Fruit fly (Drosophila melanogaster) whole organism, embryonic: Measurements from ENCODE around the gene Ocrl.

Experiments
- Ada2b ChIP-seq: fragments of 200-800 bp; sonication (Bioruptor generic); IDR thresholded peaks from 2 replicates; pipeline ENCODE4 v1.3.6; 2022; ENCODE audit warnings: missing biosample characterization, missing genetic modification characterization
- B-H1 ChIP-seq: fragments of 200-800 bp; sonication (Bioruptor generic); IDR thresholded peaks from 3 replicates; pipeline ENCODE4 v1.3.6; 2022; ENCODE audit warnings: missing biosample characterization, missing genetic modification characterization
- CG10267 ChIP-seq: fragments of 200-800 bp; sonication (Bioruptor generic); optimal IDR thresholded peaks from 2 replicates; lab custom pipeline; 2018; ENCODE audit warnings: missing biosample characterization, mild to moderate bottlenecking, missing genetic modification characterization, moderate library complexity
- CG11456 ChIP-seq: fragments of 200-800 bp; sonication (Bioruptor generic); IDR thresholded peaks from 3 replicates; pipeline ENCODE4 v1.3.6; 2022; ENCODE audit warnings: missing biosample characterization, missing genetic modification characterization
- CG11696 ChIP-seq: fragments of 200-800 bp; sonication (Bioruptor generic); IDR thresholded peaks from 2 replicates; pipeline ENCODE4 v1.3.6; 2022; ENCODE audit warnings: missing biosample characterization, missing genetic modification characterization
- CG13296 ChIP-seq: fragments of 200-800 bp; sonication (Bioruptor generic); optimal IDR thresholded peaks from 3 replicates; lab custom pipeline; 2018; ENCODE audit warnings: missing biosample characterization, mild to moderate bottlenecking, missing genetic modification characterization
- CG13624 ChIP-seq: fragments of 200-800 bp; sonication (Bioruptor generic); optimal IDR thresholded peaks from 2 replicates; lab custom pipeline; 2016; ENCODE audit warnings: missing biosample characterization, missing genetic modification characterization
- CG14441 ChIP-seq: fragments of 200-800 bp; sonication (Bioruptor generic); IDR thresholded peaks from 2 replicates; pipeline ENCODE4 v1.3.6; 2022; ENCODE audit warnings: missing biosample characterization, missing genetic modification characterization
- CG14710 ChIP-seq: fragments of 200-800 bp; sonication (Bioruptor generic); optimal IDR thresholded peaks from 3 replicates; lab custom pipeline; 2019; ENCODE audit warnings: missing biosample characterization, mild to moderate bottlenecking, missing genetic modification characterization, moderate library complexity
- CG15073 ChIP-seq: fragments of 200-800 bp; sonication (Bioruptor generic); optimal IDR thresholded peaks from 2 replicates; lab custom pipeline; 2016; ENCODE audit warnings: missing biosample characterization, missing genetic modification characterization
- CG1529 ChIP-seq: fragments of 200-800 bp; sonication (Bioruptor generic); optimal IDR thresholded peaks from 3 replicates; lab custom pipeline; 2018; ENCODE audit warnings: missing biosample characterization, missing genetic modification characterization
- CG15601 ChIP-seq: fragments of 200-800 bp; sonication (Bioruptor generic); optimal IDR thresholded peaks from 3 replicates; lab custom pipeline; 2019; ENCODE audit warnings: missing biosample characterization, mild to moderate bottlenecking, missing genetic modification characterization, moderate library complexity
- CG4424 ChIP-seq: fragments of 200-800 bp; sonication (Bioruptor generic); optimal IDR thresholded peaks from 3 replicates; lab custom pipeline; 2016; ENCODE audit warnings: missing biosample characterization, missing genetic modification characterization
- CG6272 ChIP-seq: fragments of 200-800 bp; sonication (Bioruptor generic); IDR thresholded peaks from 2 replicates; pipeline ENCODE4 v1.3.6; 2022; ENCODE audit warnings: missing biosample characterization, missing genetic modification characterization
- Dad ChIP-seq: fragments of 200-800 bp; sonication (Bioruptor generic); optimal IDR thresholded peaks from 3 replicates; lab custom pipeline; 2016; ENCODE audit warnings: missing biosample characterization, missing genetic modification characterization
- Dref ChIP-seq: fragments of 200-800 bp; sonication (Bioruptor generic); IDR thresholded peaks from 2 replicates; pipeline ENCODE4 v1.3.6; 2022; ENCODE audit warnings: missing biosample characterization, missing genetic modification characterization
- Eip74EF ChIP-seq, 2 experiments: fragments of 200-800 bp in 1 of 2; fragments of >200 bp in 1 of 2; sonication (Bioruptor generic) in 1 of 2; optimal IDR thresholded peaks; 2 replicates each; lab custom pipeline; 2017 to 2019; ENCODE audit warnings: missing biosample characterization in 2 of 2, missing genetic modification characterization in 2 of 2, mild to moderate bottlenecking in 1 of 2, moderate library complexity in 1 of 2
- Fer2 ChIP-seq: fragments of 200-800 bp; sonication (Bioruptor generic); optimal IDR thresholded peaks from 2 replicates; lab custom pipeline; 2018; ENCODE audit warnings: missing biosample characterization, mild to moderate bottlenecking, missing genetic modification characterization, moderate library complexity
- Gsc ChIP-seq: fragments of 200-800 bp; sonication (Bioruptor generic); IDR thresholded peaks from 2 replicates; pipeline ENCODE4 v1.3.6; 2022; ENCODE audit warnings: missing biosample characterization, missing genetic modification characterization
- HHEX ChIP-seq: fragments of 200-800 bp; sonication (Bioruptor generic); optimal IDR thresholded peaks from 3 replicates; lab custom pipeline; 2017; ENCODE audit warnings: missing biosample characterization, mild to moderate bottlenecking, missing genetic modification characterization, missing genetic modification reagents
- HLH54F ChIP-seq: fragments of 200-800 bp; sonication (Bioruptor generic); optimal IDR thresholded peaks from 3 replicates; lab custom pipeline; 2016; ENCODE audit warnings: missing biosample characterization, missing genetic modification characterization
- HmgD ChIP-seq: fragments of 200-800 bp; sonication (Bioruptor generic); optimal IDR thresholded peaks from 3 replicates; lab custom pipeline; 2016; ENCODE audit warnings: missing biosample characterization, missing genetic modification characterization
- Hr3 ChIP-seq: fragments of 200-800 bp; sonication (Bioruptor generic); optimal IDR thresholded peaks from 3 replicates; lab custom pipeline; 2016; ENCODE audit warnings: missing biosample characterization, missing genetic modification characterization
- Hr78 ChIP-seq, 2 experiments: fragments of 200-800 bp in 1 of 2; fragments of >200 bp in 1 of 2; sonication (Bioruptor generic) in 1 of 2; optimal IDR thresholded peaks; 2 replicates each; lab custom pipeline; 2017 to 2019; ENCODE audit warnings: missing biosample characterization in 2 of 2, missing genetic modification characterization in 2 of 2, mild to moderate bottlenecking in 1 of 2, moderate library complexity in 1 of 2
- Max ChIP-seq: fragments of 200-800 bp; sonication (Bioruptor generic); optimal IDR thresholded peaks from 2 replicates; lab custom pipeline; 2016; ENCODE audit warnings: missing biosample characterization, mild to moderate bottlenecking, missing genetic modification characterization
- Myb ChIP-seq: fragments of 200-800 bp; sonication (Bioruptor generic); optimal IDR thresholded peaks from 2 replicates; lab custom pipeline; 2016; ENCODE audit warnings: missing biosample characterization, missing genetic modification characterization
- al ChIP-seq: fragments of 200-800 bp; sonication (Bioruptor generic); IDR thresholded peaks from 2 replicates; pipeline ENCODE4 v1.3.6; 2022; ENCODE audit warnings: missing biosample characterization, missing genetic modification characterization
- ase ChIP-seq: fragments of 200-800 bp; sonication (Bioruptor generic); IDR thresholded peaks from 3 replicates; pipeline ENCODE4 v1.3.6; 2022; ENCODE audit warnings: missing biosample characterization, missing genetic modification characterization
- ash1 ChIP-seq: fragments of 200-800 bp; sonication (Bioruptor generic); optimal IDR thresholded peaks from 2 replicates; lab custom pipeline; 2018; ENCODE audit warnings: missing biosample characterization, mild to moderate bottlenecking, missing genetic modification characterization
- ato ChIP-seq: fragments of 200-800 bp; sonication (Bioruptor generic); IDR thresholded peaks from 2 replicates; pipeline ENCODE4 v1.3.6; 2022; ENCODE audit warnings: missing biosample characterization, missing genetic modification characterization; ENCODE audit not compliant: partially characterized antibody
- cg ChIP-seq: fragments of 200-800 bp; sonication (Bioruptor generic); optimal IDR thresholded peaks from 3 replicates; lab custom pipeline; 2019; ENCODE audit warnings: missing biosample characterization, mild to moderate bottlenecking, missing genetic modification characterization, moderate library complexity
- chm ChIP-seq: fragments of 200-800 bp; sonication (Bioruptor generic); IDR thresholded peaks from 2 replicates; pipeline ENCODE4 v1.3.6; 2022; ENCODE audit warnings: missing biosample characterization, missing genetic modification characterization
- dan ChIP-seq: fragments of 200-800 bp; sonication (Bioruptor generic); IDR thresholded peaks from 2 replicates; pipeline ENCODE4 v1.3.6; 2022; ENCODE audit warnings: missing biosample characterization, missing genetic modification characterization
- dpn ChIP-seq, 2 experiments: fragments of 200-800 bp; sonication (Bioruptor generic); optimal IDR thresholded peaks; 3 replicates each; lab custom pipeline; 2016; ENCODE audit warnings: missing biosample characterization in 2 of 2, missing genetic modification characterization in 2 of 2
- emc ChIP-seq: fragments of 200-800 bp; sonication (Bioruptor generic); optimal IDR thresholded peaks from 2 replicates; lab custom pipeline; 2016; ENCODE audit warnings: missing biosample characterization, missing genetic modification characterization
- fd102C ChIP-seq: fragments of 200-800 bp; sonication (Bioruptor generic); optimal IDR thresholded peaks from 2 replicates; lab custom pipeline; 2018; ENCODE audit warnings: missing biosample characterization, mild to moderate bottlenecking, missing genetic modification characterization, moderate library complexity
- fd64A ChIP-seq: fragments of 200-800 bp; sonication (Bioruptor generic); optimal IDR thresholded peaks from 3 replicates; lab custom pipeline; 2018; ENCODE audit warnings: missing biosample characterization, mild to moderate bottlenecking, missing genetic modification characterization
- hkb ChIP-seq, 2 experiments: fragments of 200-800 bp in 1 of 2; fragments of >200 bp in 1 of 2; sonication (Bioruptor generic) in 1 of 2; IDR thresholded peaks in 1 of 2; optimal IDR thresholded peaks in 1 of 2; 2 replicates each; pipeline versions ENCODE4 v1.3.6 to Lab custom; 2017 to 2022; ENCODE audit warnings: missing biosample characterization in 1 of 2, missing genetic modification characterization in 1 of 2
- lab ChIP-seq: fragments of 200-800 bp; sonication (Bioruptor generic); optimal IDR thresholded peaks from 3 replicates; lab custom pipeline; 2017; ENCODE audit warnings: missing biosample characterization, missing genetic modification characterization, mild to moderate bottlenecking, moderate library complexity, missing genetic modification reagents
- nerfin-1 ChIP-seq: fragments of 200-800 bp; sonication (Bioruptor generic); optimal IDR thresholded peaks from 3 replicates; lab custom pipeline; 2019; ENCODE audit warnings: missing biosample characterization, mild to moderate bottlenecking, missing genetic modification characterization, moderate library complexity
- oc ChIP-seq: fragments of 200-800 bp; sonication (Bioruptor generic); optimal IDR thresholded peaks from 2 replicates; lab custom pipeline; 2018; ENCODE audit warnings: missing biosample characterization, mild to moderate bottlenecking, missing genetic modification characterization, moderate library complexity
- pb ChIP-seq: fragments of 200-800 bp; sonication (Bioruptor generic); optimal IDR thresholded peaks from 3 replicates; lab custom pipeline; 2016; ENCODE audit warnings: missing biosample characterization, missing genetic modification characterization
- pho ChIP-seq: fragments of 200-800 bp; sonication (Bioruptor generic); optimal IDR thresholded peaks from 2 replicates; lab custom pipeline; 2016; ENCODE audit warnings: missing biosample characterization, missing genetic modification characterization
- scrt ChIP-seq: fragments of 200-800 bp; sonication (Bioruptor generic); optimal IDR thresholded peaks from 2 replicates; lab custom pipeline; 2018; ENCODE audit warnings: missing biosample characterization, mild to moderate bottlenecking, missing genetic modification characterization, moderate library complexity
- sens-2 ChIP-seq: fragments of 200-800 bp; sonication (Bioruptor generic); IDR thresholded peaks from 2 replicates; pipeline ENCODE4 v1.3.6; 2022; ENCODE audit warnings: missing biosample characterization, missing genetic modification characterization
- slbo ChIP-seq: fragments of 200-800 bp; sonication (Bioruptor generic); IDR thresholded peaks from 2 replicates; pipeline ENCODE4 v1.3.6; 2022; ENCODE audit warnings: missing biosample characterization, missing genetic modification characterization
- ssp ChIP-seq: fragments of 200-800 bp; sonication (Bioruptor generic); IDR thresholded peaks from 2 replicates; pipeline ENCODE4 v1.3.6; 2022; ENCODE audit warnings: missing biosample characterization, missing genetic modification characterization
- tup ChIP-seq: fragments of 200-800 bp; sonication (Bioruptor generic); optimal IDR thresholded peaks from 2 replicates; lab custom pipeline; 2016; ENCODE audit warnings: missing biosample characterization, mild to moderate bottlenecking, missing genetic modification characterization, moderate library complexity
- vfl ChIP-seq: fragments of 200-800 bp; sonication (Bioruptor generic); optimal IDR thresholded peaks from 2 replicates; lab custom pipeline; 2016; ENCODE audit warnings: missing biosample characterization, missing genetic modification characterization
- wdn ChIP-seq: fragments of 200-800 bp; sonication (Bioruptor generic); IDR thresholded peaks from 2 replicates; pipeline ENCODE4 v1.3.6; 2022; ENCODE audit warnings: missing biosample characterization, missing genetic modification characterization
- z ChIP-seq: fragments of 200-800 bp; sonication (Bioruptor generic); IDR thresholded peaks from 3 replicates; pipeline ENCODE4 v1.3.6; 2022; ENCODE audit warnings: missing biosample characterization, missing genetic modification characterization

Gene Ocrl

dm6 chrX:1889926-1890325 lies 32.9 kb upstream of the Ocrl start, which contains the start of the genes trr and mRpL16 (continued):
- no peak for TF ChIP-seq CG15073 (GFP tag; lab: Kevin White, UChicago)
- no peak for TF ChIP-seq hkb (optimal IDR thresholded peaks at IDR 0.05; lab: Kevin White, UChicago)
- no peak for TF ChIP-seq hkb (GFP tag; IDR thresholded peaks at IDR 0.05; lab: Robert Waterston, UW)
- TF ChIP-seq dpn (GFP tag; optimal IDR thresholded peaks at IDR 0.05; lab: Kevin White, UChicago): peak; percentile 33 to 39
- no peak; the same call in 1 of the 2 replicates for TF ChIP-seq al (GFP tag; lab: Robert Waterston, UW)
- TF ChIP-seq Gsc (GFP tag; lab: Robert Waterston, UW): no peak
- 0 out of 2 replicates have a peak, but pooled peaks have one; percentile 48 for TF ChIP-seq wdn (GFP tag; lab: Robert Waterston, UW)
- peak; percentile 41 for TF ChIP-seq Dad
- peak; percentile 57 for TF ChIP-seq CG14441 (GFP tag; lab: Robert Waterston, UW)
- TF ChIP-seq sens-2: no peak
- TF ChIP-seq oc (tag; lab: Kevin White, UChicago): no peak
- 0 out of 2 replicates have a peak, but pooled peaks have one; percentile 45 for TF ChIP-seq ato (GFP tag; lab: Robert Waterston, UW)
- peak; percentile 88 for TF ChIP-seq ssp (GFP tag; lab: Robert Waterston, UW)
- TF ChIP-seq nerfin-1 (tag; lab: Kevin White, UChicago): peak; percentile 5
- no peak for TF ChIP-seq HHEX
- TF ChIP-seq slbo (GFP tag; lab: Robert Waterston, UW): peak; percentile 64
- TF ChIP-seq lab: no peak
- peak; percentile 49 for TF ChIP-seq HLH54F
- no peak for TF ChIP-seq Fer2 (tag; lab: Kevin White, UChicago)
- TF ChIP-seq CG14710 (tag; lab: Kevin White, UChicago): peak; percentile 77
- no peak for TF ChIP-seq chm (GFP tag; lab: Robert Waterston, UW)
- TF ChIP-seq Max: no peak
- peak; percentile 53 for TF ChIP-seq pho
- TF ChIP-seq HmgD (GFP tag; lab: Kevin White, UChicago): no peak
- no peak for TF ChIP-seq CG4424 (GFP tag; lab: Kevin White, UChicago)
- peak; percentile 60 for TF ChIP-seq CG10267 (tag; lab: Kevin White, UChicago)
- TF ChIP-seq z (GFP tag; lab: Robert Waterston, UW): no peak
- no peak for TF ChIP-seq CG13296 (GFP tag; lab: Kevin White, UChicago)
- no peak for TF ChIP-seq scrt (GFP tag; lab: Kevin White, UChicago)
- no peak for TF ChIP-seq ase (GFP tag; lab: Robert Waterston, UW)
- no peak for TF ChIP-seq CG11696 (GFP tag; lab: Robert Waterston, UW)
- TF ChIP-seq Myb (GFP tag; lab: Kevin White, UChicago): peak; percentile 18
- no peak for TF ChIP-seq fd102C (GFP tag; lab: Kevin White, UChicago)
- TF ChIP-seq ash1 (GFP tag; lab: Kevin White, UChicago): no peak
- TF ChIP-seq emc (GFP tag; lab: Kevin White, UChicago): no peak
- TF ChIP-seq vfl (GFP tag; lab: Kevin White, UChicago): no peak
- TF ChIP-seq cg: peak; percentile 7
- TF ChIP-seq Ada2b (GFP tag; lab: Robert Waterston, UW): no peak
- peak; percentile 39 for TF ChIP-seq CG13624 (GFP tag; lab: Kevin White, UChicago)
- TF ChIP-seq tup (GFP tag; lab: Kevin White, UChicago): no peak
- TF ChIP-seq pb: no peak
- no peak for TF ChIP-seq Hr78 (GFP tag; optimal IDR thresholded peaks at IDR 0.05; lab: Kevin White, UChicago)
- TF ChIP-seq CG6272 (GFP tag; lab: Robert Waterston, UW): peak; percentile 45; the same call in 1 of the 2 replicates
- TF ChIP-seq CG11456: 0 out of 3 replicates have a peak, but pooled peaks have one; percentile 46
- no peak for TF ChIP-seq CG15601 (tag; lab: Kevin White, UChicago)
- no peak for TF ChIP-seq Hr3 (GFP tag; lab: Kevin White, UChicago)
- TF ChIP-seq Eip74EF (GFP tag; optimal IDR thresholded peaks at IDR 0.05; lab: Kevin White, UChicago): no peak
- no peak for TF ChIP-seq CG1529 (GFP tag; lab: Kevin White, UChicago)
- TF ChIP-seq dan: no peak
- no peak for TF ChIP-seq fd64A (GFP tag; lab: Kevin White, UChicago)
- peak; percentile 75 for TF ChIP-seq Dref
- no peak for TF ChIP-seq B-H1 (GFP tag; lab: Robert Waterston, UW)
